Fruit fly (Drosophila melanogaster): ENCODE measurements around the gene TyrRII.

Gene TyrRII

DNA sequence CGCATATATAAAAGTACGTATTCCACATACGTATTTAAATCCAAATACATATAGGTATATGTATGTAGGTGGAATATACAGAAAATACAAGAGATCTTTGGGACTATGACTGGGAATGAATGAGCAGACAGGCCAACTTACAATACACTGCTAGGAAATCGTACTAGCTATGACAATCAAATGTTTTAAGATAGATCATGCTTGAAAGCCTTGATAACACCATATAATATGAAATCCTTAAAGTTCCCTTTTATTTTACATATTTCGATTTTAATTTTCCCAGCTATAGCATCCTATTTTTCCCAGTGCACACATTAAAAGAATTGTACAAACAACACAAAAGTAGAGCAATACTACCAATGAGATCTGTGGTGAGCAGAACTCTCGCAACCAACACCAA, 45.0 kb downstream of the TyrRII start (continued):
- TF ChIP-seq CG9139 (GFP tag; optimal IDR thresholded peaks at IDR 0.05) (no peak), CG11762 (GFP tag; optimal IDR thresholded peaks at IDR 0.05; ENCODE audit: insufficient read depth) (peak; percentile 24), topi (GFP tag; optimal IDR thresholded peaks at IDR 0.05) (peak; percentile 37), eg (GFP tag; IDR thresholded peaks at IDR 0.05) (peak; percentile 90), svp (GFP tag) (peak; percentile 61), CG11902 (GFP tag; optimal IDR thresholded peaks at IDR 0.05) (peak; percentile 21), CG8319 (GFP tag; optimal IDR thresholded peaks at IDR 0.05) (peak; percentile 35), Blimp-1 (GFP tag; optimal IDR thresholded peaks at IDR 0.05) (no peak), CG8632 (GFP tag; optimal IDR thresholded peaks at IDR 0.05) (no peak), Gug (GFP tag; IDR thresholded peaks at IDR 0.05) (peak; percentile 82), Met (GFP tag; optimal IDR thresholded peaks at IDR 0.05) (no peak), CG31627 (GFP tag; optimal IDR thresholded peaks at IDR 0.05) (peak; percentile 22), CG34406 (GFP tag; optimal IDR thresholded peaks at IDR 0.05) (peak; percentile 3), fd85E (GFP tag; optimal IDR thresholded peaks at IDR 0.05) (no peak), CG6854 (GFP tag; optimal IDR thresholded peaks at IDR 0.05) (no peak), CG8119 (GFP tag; IDR thresholded peaks at IDR 0.05) (peak; percentile 65), Lpt (GFP tag; optimal IDR thresholded peaks at IDR 0.05) (peak; percentile 49), spab (GFP tag; optimal IDR thresholded peaks at IDR 0.05) (peak; percentile 7), CG1621 (tag; optimal IDR thresholded peaks at IDR 0.05) (no peak), CG4318 (GFP tag; optimal IDR thresholded peaks at IDR 0.05) (peak; percentile 9)

dm6 chr3R:17783144-17783543, 46.7 kb downstream of the TyrRII start:
- TF ChIP-seq CG10631 (GFP tag; optimal IDR thresholded peaks at IDR 0.05) (no peak), vri (GFP tag; optimal IDR thresholded peaks at IDR 0.05) (no peak), Hr39 (GFP tag; optimal IDR thresholded peaks at IDR 0.05) (no peak), CG9139 (GFP tag; optimal IDR thresholded peaks at IDR 0.05) (no peak), CG15336 (GFP tag; IDR thresholded peaks at IDR 0.05) (peak; percentile 43; the same call in 1 of the 2 replicates), achi (GFP tag; optimal IDR thresholded peaks at IDR 0.05) (no peak), CG31627 (GFP tag; optimal IDR thresholded peaks at IDR 0.05) (no peak)

- TF ChIP-seq Eip78C (GFP tag) (peak; percentile 52), CG32006 (GFP tag; optimal IDR thresholded peaks at IDR 0.05) (peak; percentile 39), CG6792 (GFP tag; optimal IDR thresholded peaks at IDR 0.05) (no peak), Lpt (GFP tag; optimal IDR thresholded peaks at IDR 0.05) (no peak), CG11902 (GFP tag; optimal IDR thresholded peaks at IDR 0.05) (no peak), fd59A (GFP tag; optimal IDR thresholded peaks at IDR 0.05) (no peak), CG34406 (GFP tag; optimal IDR thresholded peaks at IDR 0.05) (no peak), CG8119 (GFP tag; IDR thresholded peaks at IDR 0.05) (0 out of 3 replicates have a peak, but pooled peaks have one; percentile 19), CG6854 (GFP tag; optimal IDR thresholded peaks at IDR 0.05) (no peak), eg (GFP tag; IDR thresholded peaks at IDR 0.05) (peak; percentile 56; the same call in 2 of the 3 replicates), fd85E (GFP tag; optimal IDR thresholded peaks at IDR 0.05) (no peak), CG15336 (GFP tag; IDR thresholded peaks at IDR 0.05) (peak; percentile 37; the same call in 1 of the 2 replicates), Hr4 (GFP tag; optimal IDR thresholded peaks at IDR 0.05) (peak; percentile 28)
Observed at dm6 chr3R:17784189-17784588, 47.8 kb downstream of the TyrRII start.

DNA sequence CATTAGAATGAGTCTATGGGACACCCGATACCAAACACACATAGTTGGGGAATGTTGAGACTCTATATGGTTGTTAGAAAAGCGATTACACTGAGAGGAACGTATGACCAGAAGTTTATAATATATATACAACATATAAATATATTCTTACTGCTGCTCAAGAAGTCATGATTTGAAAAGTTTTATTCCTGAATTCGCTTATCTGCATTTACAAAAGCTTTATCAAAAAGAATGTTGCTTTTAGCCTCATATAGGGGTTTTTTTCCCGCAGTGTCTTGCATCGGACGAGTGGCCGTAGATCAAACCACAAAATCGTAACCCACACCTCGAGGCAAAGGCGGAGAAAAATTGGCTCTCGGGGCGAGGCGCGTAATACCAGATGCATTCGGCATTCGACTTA, 51.4 kb downstream of the TyrRII start:
- TF ChIP-seq CG9139 (GFP tag; optimal IDR thresholded peaks at IDR 0.05) (no peak), CG8119 (GFP tag; IDR thresholded peaks at IDR 0.05) (0 out of 3 replicates have a peak, but pooled peaks have one; percentile 34), cyc (GFP tag; optimal IDR thresholded peaks at IDR 0.05) (no peak), eg (GFP tag; IDR thresholded peaks at IDR 0.05) (peak; percentile 38; the same call in 1 of the 3 replicates), OdsH (GFP tag; optimal IDR thresholded peaks at IDR 0.05) (no peak), svp (GFP tag) (no peak), Ets96B (tag; optimal IDR thresholded peaks at IDR 0.05) (no peak), CG6276 (GFP tag; optimal IDR thresholded peaks at IDR 0.05) (peak; percentile 13), CG8632 (GFP tag; optimal IDR thresholded peaks at IDR 0.05) (no peak), CG11902 (GFP tag; optimal IDR thresholded peaks at IDR 0.05) (no peak), Eip78C (GFP tag) (peak; percentile 45), Sox102F (GFP tag; optimal IDR thresholded peaks at IDR 0.05) (no peak), CG8319 (GFP tag; optimal IDR thresholded peaks at IDR 0.05) (no peak), CG15336 (GFP tag; IDR thresholded peaks at IDR 0.05) (peak; percentile 50; the same call in 1 of the 2 replicates), CG6808 (GFP tag; optimal IDR thresholded peaks at IDR 0.05) (no peak), vri (GFP tag; optimal IDR thresholded peaks at IDR 0.05) (no peak), dac (GFP tag; optimal IDR thresholded peaks at IDR 0.05) (no peak), Met (GFP tag; optimal IDR thresholded peaks at IDR 0.05) (no peak), fd85E (GFP tag; optimal IDR thresholded peaks at IDR 0.05) (no peak), CG32006 (GFP tag; optimal IDR thresholded peaks at IDR 0.05) (peak; percentile 45), dsx (GFP tag; optimal IDR thresholded peaks at IDR 0.05; ENCODE audit: poor library complexity, severe bottlenecking) (no peak)
